Fruit fly (Drosophila melanogaster) whole organism, embryonic: Measurements from ENCODE around the gene D1.
A peak's percentile ranks its signal among the peaks of the same experiment; 100 is the strongest.

ENCODE experiments used
- Antp ChIP-seq: fragments of 200-800 bp; sonication (Bioruptor generic); optimal IDR thresholded peaks from 3 replicates; lab custom pipeline; 2016; ENCODE audit warnings: missing biosample characterization, missing genetic modification characterization
- Bteb2 ChIP-seq: fragments of 200-800 bp; sonication (Bioruptor generic); optimal IDR thresholded peaks from 2 replicates; lab custom pipeline; 2016; ENCODE audit warnings: missing biosample characterization, missing genetic modification characterization
- CG1024 ChIP-seq: fragments of 200-800 bp; sonication (Bioruptor generic); IDR thresholded peaks from 2 replicates; pipeline ENCODE4 v1.3.6; 2022; ENCODE audit warnings: missing biosample characterization, missing genetic modification characterization
- CG10267 ChIP-seq: fragments of 200-800 bp; sonication (Bioruptor generic); optimal IDR thresholded peaks from 2 replicates; lab custom pipeline; 2018; ENCODE audit warnings: missing biosample characterization, mild to moderate bottlenecking, missing genetic modification characterization, moderate library complexity
- CG10274 ChIP-seq: fragments of 200-800 bp; sonication (Bioruptor generic); optimal IDR thresholded peaks from 3 replicates; lab custom pipeline; 2017; ENCODE audit warnings: missing biosample characterization, mild to moderate bottlenecking, missing genetic modification characterization
- CG11560 ChIP-seq: fragments of 200-800 bp; sonication (Bioruptor generic); IDR thresholded peaks from 3 replicates; pipeline ENCODE4 v1.3.6; 2022; ENCODE audit warnings: missing biosample characterization, missing genetic modification characterization
- CG12236 ChIP-seq: fragments of 200-800 bp; sonication (Bioruptor generic); optimal IDR thresholded peaks from 2 replicates; lab custom pipeline; 2016; ENCODE audit warnings: missing biosample characterization, missing genetic modification characterization
- CG15479 ChIP-seq: fragments of 200-800 bp; sonication (Bioruptor generic); optimal IDR thresholded peaks from 3 replicates; lab custom pipeline; 2019; ENCODE audit warnings: missing biosample characterization, mild to moderate bottlenecking, missing genetic modification characterization, moderate library complexity
- CG17802 ChIP-seq: fragments of 200-800 bp; sonication (Bioruptor generic); optimal IDR thresholded peaks from 2 replicates; lab custom pipeline; 2018; ENCODE audit warnings: missing biosample characterization, mild to moderate bottlenecking, missing genetic modification characterization, moderate library complexity
- CG17912 ChIP-seq: fragments of 200-800 bp; sonication (Bioruptor generic); optimal IDR thresholded peaks from 2 replicates; lab custom pipeline; 2018; ENCODE audit warnings: missing biosample characterization, mild to moderate bottlenecking, missing genetic modification characterization
- CG18262 ChIP-seq: fragments of 200-800 bp; optimal IDR thresholded peaks from 3 replicates; lab custom pipeline; 2019; ENCODE audit warnings: missing biosample characterization, mild to moderate bottlenecking, missing genetic modification characterization, moderate library complexity
- CG18476 ChIP-seq: fragments of 200-800 bp; sonication (Bioruptor generic); optimal IDR thresholded peaks from 2 replicates; lab custom pipeline; 2016; ENCODE audit warnings: missing biosample characterization, mild to moderate bottlenecking, missing genetic modification characterization
- CG18619 ChIP-seq: fragments of 200-800 bp; sonication (Bioruptor generic); optimal IDR thresholded peaks from 3 replicates; lab custom pipeline; 2017; ENCODE audit warnings: missing biosample characterization, mild to moderate bottlenecking, missing genetic modification characterization
- CG2712 ChIP-seq: fragments of 200-800 bp; optimal IDR thresholded peaks from 3 replicates; lab custom pipeline; 2019; ENCODE audit warnings: missing biosample characterization, mild to moderate bottlenecking, missing genetic modification characterization, moderate library complexity
- CG30403 ChIP-seq: fragments of 200-800 bp; sonication (Bioruptor generic); optimal IDR thresholded peaks from 3 replicates; lab custom pipeline; 2016; ENCODE audit warnings: missing biosample characterization, missing genetic modification characterization
- CG3281 ChIP-seq: fragments of 200-800 bp; sonication (Bioruptor generic); optimal IDR thresholded peaks from 3 replicates; lab custom pipeline; 2017; ENCODE audit warnings: missing biosample characterization, mild to moderate bottlenecking, missing genetic modification characterization
- CG34224 ChIP-seq: fragments of 200-800 bp; sonication (Bioruptor generic); IDR thresholded peaks from 3 replicates; pipeline ENCODE4 v1.3.6; 2022; ENCODE audit warnings: missing biosample characterization, missing genetic modification characterization; ENCODE audit not compliant: partially characterized antibody
- CG6813 ChIP-seq: fragments of 200-800 bp; sonication (Bioruptor generic); optimal IDR thresholded peaks from 2 replicates; lab custom pipeline; 2017; ENCODE audit warnings: missing biosample characterization, missing genetic modification characterization, mild to moderate bottlenecking, moderate library complexity, missing genetic modification reagents
- CG6854 ChIP-seq: fragments of 200-800 bp; sonication (Bioruptor generic); optimal IDR thresholded peaks from 3 replicates; lab custom pipeline; 2017; ENCODE audit warnings: missing biosample characterization, mild to moderate bottlenecking, missing genetic modification characterization
- CG7372 ChIP-seq: fragments of 200-800 bp; sonication (Bioruptor generic); IDR thresholded peaks from 2 replicates; pipeline ENCODE4 v1.3.6; 2022; ENCODE audit warnings: missing biosample characterization, missing genetic modification characterization
- CG9932 ChIP-seq: fragments of 200-800 bp; sonication (Bioruptor generic); IDR thresholded peaks from 2 replicates; pipeline ENCODE4 v1.3.6; 2022; ENCODE audit warnings: missing biosample characterization, missing genetic modification characterization
- D19B ChIP-seq: fragments of 200-800 bp; sonication (Bioruptor generic); optimal IDR thresholded peaks from 2 replicates; lab custom pipeline; 2017; ENCODE audit warnings: missing biosample characterization, mild to moderate bottlenecking, missing genetic modification characterization
- Deaf1 ChIP-seq: fragments of 200-800 bp; optimal IDR thresholded peaks from 3 replicates; lab custom pipeline; 2019; ENCODE audit warnings: missing biosample characterization, mild to moderate bottlenecking, missing genetic modification characterization, moderate library complexity
- Ets65A ChIP-seq: fragments of 200-800 bp; sonication (Bioruptor generic); peaks from one replicate; lab custom pipeline; 2016; ENCODE audit warnings: missing biosample characterization, missing genetic modification characterization
- GATAe ChIP-seq: fragments of 200-800 bp; sonication (Bioruptor generic); conservative IDR thresholded peaks from 2 replicates; pipeline ENCODE4 v1.3.6; 2022; ENCODE audit warnings: missing biosample characterization, missing genetic modification characterization
- Gsc ChIP-seq: fragments of 200-800 bp; sonication (Bioruptor generic); IDR thresholded peaks from 2 replicates; pipeline ENCODE4 v1.3.6; 2022; ENCODE audit warnings: missing biosample characterization, missing genetic modification characterization
- Hr39 ChIP-seq: fragments of >200 bp; optimal IDR thresholded peaks from 2 replicates; lab custom pipeline; 2017
- Hsf ChIP-seq: fragments of 200-800 bp; sonication (Bioruptor generic); optimal IDR thresholded peaks from 3 replicates; lab custom pipeline; 2016; ENCODE audit warnings: missing biosample characterization, missing genetic modification characterization
- Lim3 ChIP-seq: fragments of 200-800 bp; sonication (Bioruptor generic); IDR thresholded peaks from 2 replicates; pipeline ENCODE4 v1.3.6; 2022; ENCODE audit warnings: missing biosample characterization, missing genetic modification characterization
- Nf-YC ChIP-seq: fragments of 200-800 bp; optimal IDR thresholded peaks from 3 replicates; lab custom pipeline; 2019; ENCODE audit warnings: missing biosample characterization, mild to moderate bottlenecking, missing genetic modification characterization, moderate library complexity
- Pdp1 ChIP-seq, 2 experiments: fragments of 200-800 bp; sonication (Bioruptor generic); optimal IDR thresholded peaks; 3 replicates each; lab custom pipeline; 2016; ENCODE audit warnings: missing biosample characterization in 2 of 2, missing genetic modification characterization in 2 of 2, mild to moderate bottlenecking in 1 of 2, moderate library complexity in 1 of 2
- Sox100B ChIP-seq: fragments of 200-800 bp; sonication (Bioruptor generic); optimal IDR thresholded peaks from 3 replicates; lab custom pipeline; 2018; ENCODE audit warnings: missing biosample characterization, mild to moderate bottlenecking, missing genetic modification characterization
- Tbp ChIP-seq: fragments of >200 bp; optimal IDR thresholded peaks from 2 replicates; lab custom pipeline; 2018; ENCODE audit warnings: missing biosample characterization, missing genetic modification characterization
- Trl ChIP-seq, 3 experiments: fragments of >200 bp in 2 of 3; fragments of 200-800 bp in 1 of 3; sonication (Bioruptor generic) in 1 of 3; optimal IDR thresholded peaks; 2 replicates in 1 of 3; 3 replicates in 2 of 3; lab custom pipeline; 2016 to 2017; ENCODE audit warnings: missing biosample characterization in 1 of 3, missing genetic modification characterization in 1 of 3
- chif ChIP-seq, 2 experiments: fragments of 200-800 bp; sonication (Bioruptor generic); optimal IDR thresholded peaks; 3 replicates each; lab custom pipeline; 2016; ENCODE audit warnings: missing biosample characterization in 2 of 2, missing genetic modification characterization in 2 of 2
- crc ChIP-seq: fragments of 200-800 bp; sonication (Bioruptor generic); optimal IDR thresholded peaks from 2 replicates; lab custom pipeline; 2016; ENCODE audit warnings: missing biosample characterization, missing genetic modification characterization
- crol ChIP-seq: fragments of 200-800 bp; sonication (Bioruptor generic); IDR thresholded peaks from 2 replicates; pipeline ENCODE4 v1.3.6; 2022; ENCODE audit warnings: missing biosample characterization, missing genetic modification characterization
- dysf ChIP-seq: fragments of 200-800 bp; sonication (Bioruptor generic); IDR thresholded peaks from 3 replicates; pipeline ENCODE4 v1.3.6; 2022; ENCODE audit warnings: missing biosample characterization, missing genetic modification characterization
- ems ChIP-seq: fragments of 200-800 bp; sonication (Bioruptor generic); optimal IDR thresholded peaks from 3 replicates; lab custom pipeline; 2016; ENCODE audit warnings: missing biosample characterization, missing genetic modification characterization
- ewg ChIP-seq: fragments of 200-800 bp; sonication (Bioruptor generic); optimal IDR thresholded peaks from 3 replicates; lab custom pipeline; 2017; ENCODE audit warnings: mild to moderate bottlenecking, missing biosample characterization, missing genetic modification reagents, missing genetic modification characterization
- hkb ChIP-seq, 2 experiments: fragments of 200-800 bp in 1 of 2; fragments of >200 bp in 1 of 2; sonication (Bioruptor generic) in 1 of 2; IDR thresholded peaks in 1 of 2; optimal IDR thresholded peaks in 1 of 2; 2 replicates each; pipeline versions ENCODE4 v1.3.6 to Lab custom; 2017 to 2022; ENCODE audit warnings: missing biosample characterization in 1 of 2, missing genetic modification characterization in 1 of 2
- knrl ChIP-seq: fragments of 200-800 bp; sonication (Bioruptor generic); IDR thresholded peaks from 3 replicates; pipeline ENCODE4 v1.3.6; 2022; ENCODE audit warnings: missing biosample characterization, missing genetic modification characterization; ENCODE audit not compliant: partially characterized antibody
- onecut ChIP-seq: fragments of 200-800 bp; sonication (Bioruptor generic); IDR thresholded peaks from 2 replicates; pipeline ENCODE4 v1.3.6; 2022; ENCODE audit warnings: missing biosample characterization, missing genetic modification characterization
- ro ChIP-seq: fragments of 200-800 bp; sonication (Bioruptor generic); IDR thresholded peaks from 2 replicates; pipeline ENCODE4 v1.3.6; 2022; ENCODE audit warnings: missing biosample characterization, missing genetic modification characterization
- seq ChIP-seq: fragments of 200-800 bp; sonication (Bioruptor generic); IDR thresholded peaks from 2 replicates; pipeline ENCODE4 v1.3.6; 2022; ENCODE audit warnings: missing biosample characterization, missing genetic modification characterization
- tgo ChIP-seq: fragments of 200-800 bp; sonication (Bioruptor generic); IDR thresholded peaks from 3 replicates; pipeline ENCODE4 v1.3.6; 2022; ENCODE audit warnings: missing biosample characterization, missing genetic modification characterization
- toy ChIP-seq: fragments of 200-800 bp; sonication (Bioruptor generic); IDR thresholded peaks from 2 replicates; pipeline ENCODE4 v1.3.6; 2022; ENCODE audit warnings: missing biosample characterization, missing genetic modification characterization
- trem ChIP-seq: fragments of 200-800 bp; optimal IDR thresholded peaks from 3 replicates; lab custom pipeline; 2019; ENCODE audit warnings: missing biosample characterization, mild to moderate bottlenecking, missing genetic modification characterization, moderate library complexity
- vvl ChIP-seq: fragments of 200-800 bp; sonication (Bioruptor generic); IDR thresholded peaks from 2 replicates; pipeline ENCODE4 v1.3.6; 2022; ENCODE audit warnings: missing biosample characterization, missing genetic modification characterization
- wek ChIP-seq: fragments of 200-800 bp; sonication (Bioruptor generic); optimal IDR thresholded peaks from 3 replicates; lab custom pipeline; 2018; ENCODE audit warnings: missing biosample characterization, mild to moderate bottlenecking, missing genetic modification characterization, moderate library complexity
- yki ChIP-seq: fragments of >200 bp; optimal IDR thresholded peaks from 3 replicates; lab custom pipeline; 2018
- z ChIP-seq: fragments of 200-800 bp; sonication (Bioruptor generic); IDR thresholded peaks from 3 replicates; pipeline ENCODE4 v1.3.6; 2022; ENCODE audit warnings: missing biosample characterization, missing genetic modification characterization

Gene D1

dm6 chr3R:9236883-9237267 lies 3.6 kb downstream of the D1 start:
- TF ChIP-seq knrl (GFP tag; lab: Robert Waterston, UW) = no peak
- no peak for TF ChIP-seq Pdp1 (GFP tag; optimal IDR thresholded peaks at IDR 0.05; lab: Kevin White, UChicago)
- TF ChIP-seq toy (GFP tag; lab: Robert Waterston, UW) = no peak
- peak; percentile 16; the same call in 1 of the 3 replicates for TF ChIP-seq dysf (GFP tag; lab: Robert Waterston, UW)
- no peak for TF ChIP-seq hkb (optimal IDR thresholded peaks at IDR 0.05; lab: Kevin White, UChicago)
- TF ChIP-seq hkb (GFP tag; IDR thresholded peaks at IDR 0.05; lab: Robert Waterston, UW) = peak; percentile 45; the same call in 1 of the 2 replicates
- no peak for TF ChIP-seq Tbp (GFP tag; lab: Kevin White, UChicago)
- peak; percentile 22 for TF ChIP-seq CG3281
- no peak for TF ChIP-seq ems (GFP tag; lab: Kevin White, UChicago)
- no peak for TF ChIP-seq chif (GFP tag; optimal IDR thresholded peaks at IDR 0.05; lab: Kevin White, UChicago)
- no peak for TF ChIP-seq tgo (GFP tag; lab: Robert Waterston, UW)
- TF ChIP-seq CG18476 (GFP tag; lab: Kevin White, UChicago) = no peak
- peak; percentile 24 for TF ChIP-seq Deaf1 (tag; lab: Kevin White, UChicago)
- peak; percentile 45; the same call in 1 of the 2 replicates for TF ChIP-seq vvl
- peak; percentile 99 to 100 for TF ChIP-seq Trl (optimal IDR thresholded peaks at IDR 0.05; lab: Kevin White, UChicago)
- TF ChIP-seq Trl (GFP tag; optimal IDR thresholded peaks at IDR 0.05; lab: Kevin White, UChicago) = peak; percentile 65
- no peak for TF ChIP-seq CG17802 (tag; lab: Kevin White, UChicago)
- peak; percentile 45; the same call in 1 of the 3 replicates for TF ChIP-seq CG34224 (GFP tag; lab: Robert Waterston, UW)
- no peak for TF ChIP-seq Antp (GFP tag; lab: Kevin White, UChicago)
- no peak for TF ChIP-seq CG15479 (GFP tag; lab: Kevin White, UChicago)
- TF ChIP-seq D19B (GFP tag; lab: Kevin White, UChicago) = no peak
- no peak for TF ChIP-seq CG1024 (GFP tag; lab: Robert Waterston, UW)
- no peak for TF ChIP-seq CG18619 (GFP tag; lab: Kevin White, UChicago)
- no peak; the same call in 1 of the 2 replicates for TF ChIP-seq onecut (GFP tag; lab: Robert Waterston, UW)
- peak; percentile 50 for TF ChIP-seq CG6854 (GFP tag; lab: Kevin White, UChicago)
- TF ChIP-seq CG6813 (GFP tag; lab: Kevin White, UChicago) = no peak
- peak; percentile 39 for TF ChIP-seq wek (GFP tag; lab: Kevin White, UChicago)
- peak; percentile 89 for TF ChIP-seq CG10267 (tag; lab: Kevin White, UChicago)
- TF ChIP-seq CG18262 = no peak
- TF ChIP-seq crol (GFP tag; lab: Robert Waterston, UW) = peak; percentile 70
- TF ChIP-seq ewg (GFP tag; lab: Kevin White, UChicago) = peak; percentile 97
- TF ChIP-seq ro = no peak
- no peak for TF ChIP-seq CG2712 (tag; lab: Kevin White, UChicago)
- peak; percentile 3 for TF ChIP-seq Bteb2 (GFP tag; lab: Kevin White, UChicago)
- TF ChIP-seq z (GFP tag; lab: Robert Waterston, UW) = 0 out of 3 replicates have a peak, but pooled peaks have one; percentile 19
- TF ChIP-seq CG17912 (GFP tag; lab: Kevin White, UChicago) = no peak
- no peak for TF ChIP-seq Gsc (GFP tag; lab: Robert Waterston, UW)
- TF ChIP-seq yki = peak; percentile 88
- no peak for TF ChIP-seq GATAe (GFP tag; lab: Robert Waterston, UW)
- no peak for TF ChIP-seq CG11560
- TF ChIP-seq Sox100B (GFP tag; lab: Kevin White, UChicago) = no peak
- TF ChIP-seq trem (tag; lab: Kevin White, UChicago) = peak; percentile 31
- TF ChIP-seq Ets65A (GFP tag; lab: Kevin White, UChicago) = peak; percentile 76
- no peak for TF ChIP-seq CG10274 (GFP tag; lab: Kevin White, UChicago)
- no peak for TF ChIP-seq CG12236 (GFP tag; lab: Kevin White, UChicago)
- TF ChIP-seq CG9932 (GFP tag; lab: Robert Waterston, UW) = no peak
- TF ChIP-seq seq = peak; percentile 71; the same call in 1 of the 2 replicates
- peak; percentile 31 for TF ChIP-seq Nf-YC (tag; lab: Kevin White, UChicago)
- TF ChIP-seq Hsf (GFP tag; lab: Kevin White, UChicago) = no peak
- no peak for TF ChIP-seq Lim3 (GFP tag; lab: Robert Waterston, UW)
- no peak for TF ChIP-seq crc
- no peak for TF ChIP-seq CG7372
- no peak for TF ChIP-seq Hr39
- no peak for TF ChIP-seq CG30403 (GFP tag; lab: Kevin White, UChicago)
